Fruit fly (Drosophila melanogaster): ENCODE data around the gene CG8003.

The CG8003 gene

dm6 chr3L:10659993-10660743 is 1.1 kb upstream of the CG8003 start (continued):
- TF ChIP-seq phol (tag; optimal IDR thresholded peaks at IDR 0.05) (peak; percentile 32), D19A (tag; optimal IDR thresholded peaks at IDR 0.05) (peak; percentile 24), Bgb (GFP tag; IDR thresholded peaks at IDR 0.05; ENCODE audit: partially characterized antibody) (no peak), CG12391 (tag; optimal IDR thresholded peaks at IDR 0.05) (peak; percentile 50), dmrt99B (tag; optimal IDR thresholded peaks at IDR 0.05) (peak; percentile 18), CG4707 (GFP tag; optimal IDR thresholded peaks at IDR 0.05) (no peak), ftz-f1 (GFP tag; optimal IDR thresholded peaks at IDR 0.05) (no peak), CG17361 (GFP tag; IDR thresholded peaks at IDR 0.05) (0 out of 3 replicates have a peak, but pooled peaks have one; percentile 26), CG7372 (GFP tag; IDR thresholded peaks at IDR 0.05) (no peak), Xrp1 (GFP tag; IDR thresholded peaks at IDR 0.05) (peak; percentile 39; the same call in 1 of the 2 replicates), CG17829 (tag; optimal IDR thresholded peaks at IDR 0.05) (peak; percentile 10), bsh (GFP tag; optimal IDR thresholded peaks at IDR 0.05) (peak in 1 of 2 experiments; percentile 4), pan (optimal IDR thresholded peaks at IDR 0.05) (no peak), pan (GFP tag; optimal IDR thresholded peaks at IDR 0.05 in 1 of 2, IDR thresholded peaks at IDR 0.05 in 1 of 2) (peak in 1 of 2 experiments; percentile 5), CrebB (tag; optimal IDR thresholded peaks at IDR 0.05) (no peak), az2 (GFP tag; optimal IDR thresholded peaks at IDR 0.05) (no peak), CG2712 (tag; optimal IDR thresholded peaks at IDR 0.05) (peak; percentile 61), CG3163 (GFP tag; optimal IDR thresholded peaks at IDR 0.05) (no peak), Kr (GFP tag; optimal IDR thresholded peaks at IDR 0.05) (peak; percentile 37), CG15601 (tag; optimal IDR thresholded peaks at IDR 0.05) (peak; percentile 25), jigr1 (GFP tag; IDR thresholded peaks at IDR 0.05) (no peak), Stat92E (GFP tag; optimal IDR thresholded peaks at IDR 0.05) (peak in 1 of 3 experiments; percentile 77), crol (GFP tag; IDR thresholded peaks at IDR 0.05) (peak; percentile 87), B-H1 (GFP tag; IDR thresholded peaks at IDR 0.05) (no peak), CG1832 (GFP tag; optimal IDR thresholded peaks at IDR 0.05) (peak; percentile 51), dm (GFP tag; optimal IDR thresholded peaks at IDR 0.05) (no peak), CG8290 (GFP tag; optimal IDR thresholded peaks at IDR 0.05) (no peak), CG8290 (tag; optimal IDR thresholded peaks at IDR 0.05) (peak in 1 of 2 experiments; percentile 4), CG15479 (GFP tag; optimal IDR thresholded peaks at IDR 0.05) (peak; percentile 96), Hey (tag; optimal IDR thresholded peaks at IDR 0.05) (no peak), Hr51 (GFP tag; optimal IDR thresholded peaks at IDR 0.05) (peak in 1 of 2 experiments; percentile 40), zfh2 (GFP tag; optimal IDR thresholded peaks at IDR 0.05) (no peak), dmrt11E (tag; optimal IDR thresholded peaks at IDR 0.05) (peak; percentile 38), cg (GFP tag; optimal IDR thresholded peaks at IDR 0.05) (peak; percentile 62), Med (GFP tag) (peak; percentile 57), zen (tag; optimal IDR thresholded peaks at IDR 0.05) (peak; percentile 38)

DNA sequence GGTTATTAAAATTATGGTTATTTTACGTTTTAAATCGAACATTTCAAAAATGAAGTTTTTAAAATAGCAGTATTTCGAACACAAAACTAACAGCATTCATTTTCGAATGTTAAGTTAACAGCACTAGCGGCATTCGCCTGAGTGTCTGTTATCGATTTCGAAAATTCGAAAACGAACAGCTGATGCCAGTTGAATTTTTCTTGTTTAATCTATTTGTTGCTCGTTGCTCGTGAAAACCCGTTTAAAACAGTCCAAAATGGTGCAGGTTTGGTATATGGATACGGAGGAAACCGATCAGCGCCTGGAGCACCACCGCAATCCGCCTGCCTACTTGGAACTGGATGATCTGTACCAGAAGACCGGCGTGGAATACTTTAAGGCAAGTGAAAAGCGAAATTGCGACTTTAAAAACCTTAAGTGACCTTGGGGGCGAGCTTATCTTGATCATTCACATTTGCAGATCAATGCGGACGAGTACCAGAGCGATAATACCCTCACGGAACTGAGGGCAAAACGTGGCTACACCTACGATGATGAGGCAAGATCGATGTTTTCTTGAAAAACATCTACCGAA is 2.0 kb downstream of the CG8003 start, which contains the start of gene Adi1:
Gene Adi1, plus strand, starts transcription at position 187 of the 574 bp plus-strand sequence.
- TF ChIP-seq NC2β (GFP tag; optimal IDR thresholded peaks at IDR 0.05) (no peak), sug (tag; optimal IDR thresholded peaks at IDR 0.05) (peak; percentile 17), ftz-f1 (GFP tag; optimal IDR thresholded peaks at IDR 0.05) (peak; percentile 62), pzg (GFP tag; optimal IDR thresholded peaks at IDR 0.05) (peak; percentile 13), HLHmδ (GFP tag; optimal IDR thresholded peaks at IDR 0.05) (no peak), MBD-R2 (GFP tag; IDR thresholded peaks at IDR 0.05) (peak; percentile 44), CG13287 (GFP tag; IDR thresholded peaks at IDR 0.05; ENCODE audit: partially characterized antibody) (peak; percentile 27), CG6813 (GFP tag; optimal IDR thresholded peaks at IDR 0.05) (no peak), wek (GFP tag; optimal IDR thresholded peaks at IDR 0.05) (peak; percentile 69), lbe (GFP tag; optimal IDR thresholded peaks at IDR 0.05) (peak; percentile 28), grn (GFP tag; optimal IDR thresholded peaks at IDR 0.05) (peak; percentile 22), CG8388 (GFP tag; optimal IDR thresholded peaks at IDR 0.05) (no peak), E2f2 (GFP tag; IDR thresholded peaks at IDR 0.05) (peak; percentile 22; the same call in 1 of the 2 replicates), crp (GFP tag; optimal IDR thresholded peaks at IDR 0.05) (peak in 1 of 2 experiments; percentile 82)

Measured in whole organism, embryonic.